Fruit fly (Drosophila melanogaster) whole organism, wandering third instar larva: ENCODE measurements around the gene CG13315.

ENCODE experiments used
- Abd-B ChIP-seq: fragments of >200 bp; optimal IDR thresholded peaks from 2 replicates; lab custom pipeline; 2017; ENCODE audit warnings: missing biosample characterization, missing genetic modification characterization
- Dfd ChIP-seq: fragments of >200 bp; optimal IDR thresholded peaks from 2 replicates; lab custom pipeline; 2017; ENCODE audit warnings: missing biosample characterization, missing genetic modification characterization
- Hr83 ChIP-seq: fragments of 200-300 bp; sonication (Bioruptor generic); optimal IDR thresholded peaks from 2 replicates; lab custom pipeline; 2016; ENCODE audit warnings: missing biosample characterization, mild to moderate bottlenecking, missing genetic modification characterization, moderate library complexity; ENCODE audit not compliant: poor library complexity, severe bottlenecking
- fru ChIP-seq: fragments of 200-800 bp; sonication (Bioruptor generic); optimal IDR thresholded peaks from 3 replicates; lab custom pipeline; 2016; ENCODE audit warnings: missing biosample characterization, mild to moderate bottlenecking, missing genetic modification characterization
- tai ChIP-seq: sonication (Bioruptor generic); optimal IDR thresholded peaks from 2 replicates; lab custom pipeline; 2016; ENCODE audit warnings: missing biosample characterization, missing genetic modification characterization
- usp ChIP-seq: fragments of >200 bp; optimal IDR thresholded peaks from 2 replicates; lab custom pipeline; 2017; ENCODE audit warnings: missing biosample characterization, missing genetic modification characterization

- TF ChIP-seq Abd-B (GFP tag; lab: Kevin White, UChicago), result no peak
- no peak for TF ChIP-seq Hr83
- no peak for TF ChIP-seq tai (GFP tag; lab: Kevin White, UChicago)
- TF ChIP-seq Dfd (GFP tag; lab: Kevin White, UChicago), result no peak
- no peak for TF ChIP-seq usp (GFP tag; lab: Kevin White, UChicago)
- no peak for TF ChIP-seq fru
Measured at dm6 chr3L:9119564-9119963, 22.9 kb downstream of the CG13315 start.
